Fruit fly (Drosophila melanogaster): ENCODE data around the gene Edem2.

DNA sequence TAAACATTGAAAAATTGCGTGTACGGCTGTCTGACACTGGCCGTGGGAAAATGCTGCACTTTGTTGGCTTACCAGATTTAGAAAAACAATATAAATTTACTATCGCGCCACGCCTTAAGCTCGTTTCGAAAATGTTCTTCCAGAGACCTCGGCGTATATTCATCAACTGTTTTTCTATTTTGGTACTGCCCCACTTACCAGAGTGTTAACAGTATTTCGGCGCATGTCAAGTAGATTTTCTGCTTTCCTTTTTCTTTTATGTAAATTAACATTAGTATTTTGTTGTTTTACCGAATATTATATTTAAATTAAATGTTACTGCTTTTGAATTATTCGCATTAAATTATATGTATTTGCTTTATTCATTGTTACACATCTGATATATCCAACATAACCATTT is 23.0 kb downstream of the Edem2 start, which contains the start of gene kek4:
- TF ChIP-seq esn (GFP tag; optimal IDR thresholded peaks at IDR 0.05) (no peak), topi (GFP tag; optimal IDR thresholded peaks at IDR 0.05) (no peak), Hr38 (GFP tag; optimal IDR thresholded peaks at IDR 0.05) (no peak), CG10669 (GFP tag; optimal IDR thresholded peaks at IDR 0.05) (no peak), CG11294 (GFP tag; IDR thresholded peaks at IDR 0.05) (no peak), CG3032 (tag; optimal IDR thresholded peaks at IDR 0.05) (no peak), Sox102F (GFP tag; optimal IDR thresholded peaks at IDR 0.05) (no peak), dac (GFP tag; optimal IDR thresholded peaks at IDR 0.05) (no peak), spab (GFP tag; optimal IDR thresholded peaks at IDR 0.05) (no peak)

Data from whole organism, prepupa.